Worm (Caenorhabditis elegans): ENCODE data around the gene jmjd-1.1.

- TF ChIP-seq ZK546.5 (tag; optimal IDR thresholded peaks at IDR 0.05), result no peak
- TF ChIP-seq nhr-28 (tag; optimal IDR thresholded peaks at IDR 0.05), result no peak
- no peak for TF ChIP-seq ztf-4 (tag; optimal IDR thresholded peaks at IDR 0.05)
- TF ChIP-seq mdl-1 (tag; optimal IDR thresholded peaks at IDR 0.05), result no peak
Observed at ce11 chrII:11832475-11832874, 26.1 kb downstream of the jmjd-1.1 start, which contains the start of gene clec-144.

Data from whole organism, L3 larva.